Fruit fly (Drosophila melanogaster): ENCODE data around the gene Nemp.

Gene Nemp

DNA sequence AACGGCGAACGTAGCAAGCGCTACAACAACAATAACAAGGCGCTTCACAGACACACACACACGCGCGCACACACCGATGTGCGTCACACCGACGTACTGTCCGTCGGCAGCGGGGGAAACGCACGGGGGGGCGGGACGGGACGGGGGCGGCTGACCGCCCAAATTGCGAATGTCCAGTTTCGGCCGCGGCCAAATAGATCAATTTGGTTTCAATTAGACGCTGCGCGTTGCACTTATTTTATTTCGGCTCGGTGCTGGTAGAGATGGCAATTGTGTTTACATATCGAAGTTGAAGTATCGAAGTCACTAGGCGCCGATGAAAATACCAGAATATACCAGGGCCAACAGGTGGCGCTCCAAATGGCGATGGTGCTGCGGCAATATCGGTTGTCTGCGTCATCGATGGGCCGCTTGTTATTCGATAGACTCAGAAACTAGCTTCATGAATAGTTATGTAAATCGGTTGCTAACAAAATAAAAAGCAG lies 17.7 kb downstream of the Nemp start, which contains the start of gene Rok (continued):
- no peak for TF ChIP-seq CG7745 (tag; optimal IDR thresholded peaks at IDR 0.05)
- no peak for TF ChIP-seq CG16815 (GFP tag; optimal IDR thresholded peaks at IDR 0.05)
- TF ChIP-seq gcm2 (GFP tag; optimal IDR thresholded peaks at IDR 0.05): no peak
- TF ChIP-seq CG14860 (GFP tag; IDR thresholded peaks at IDR 0.05; ENCODE audit: partially characterized antibody): peak; percentile 79
- no peak for TF ChIP-seq CG18599 (GFP tag; optimal IDR thresholded peaks at IDR 0.05)
- TF ChIP-seq Dip2 (GFP tag; IDR thresholded peaks at IDR 0.05): no peak
- TF ChIP-seq CG11093 (GFP tag; IDR thresholded peaks at IDR 0.05): no peak
- no peak for TF ChIP-seq Mes4 (GFP tag; optimal IDR thresholded peaks at IDR 0.05)
- TF ChIP-seq CG34376 (GFP tag; optimal IDR thresholded peaks at IDR 0.05): no peak
- TF ChIP-seq D (optimal IDR thresholded peaks at IDR 0.05): no peak
- no peak for TF ChIP-seq D (GFP tag; optimal IDR thresholded peaks at IDR 0.05)
- TF ChIP-seq CG31224 (GFP tag; IDR thresholded peaks at IDR 0.05): no peak
- TF ChIP-seq z (GFP tag; IDR thresholded peaks at IDR 0.05): no peak
- TF ChIP-seq her (GFP tag; optimal IDR thresholded peaks at IDR 0.05): no peak
- no peak for TF ChIP-seq Ets97D (GFP tag; optimal IDR thresholded peaks at IDR 0.05)
- TF ChIP-seq Eip74EF (GFP tag; optimal IDR thresholded peaks at IDR 0.05): no peak
- no peak for TF ChIP-seq Elba2 (GFP tag; optimal IDR thresholded peaks at IDR 0.05)
- TF ChIP-seq CHES-1-like (GFP tag; optimal IDR thresholded peaks at IDR 0.05): no peak
- no peak for TF ChIP-seq Nf-YA (GFP tag; IDR thresholded peaks at IDR 0.05)
- peak; percentile 96; the same call in 2 of the 3 replicates for TF ChIP-seq CG11560 (tag; IDR thresholded peaks at IDR 0.05)
- TF ChIP-seq CG15073 (GFP tag; optimal IDR thresholded peaks at IDR 0.05): no peak
- peak; percentile 18 for TF ChIP-seq mam (GFP tag; optimal IDR thresholded peaks at IDR 0.05)
- TF ChIP-seq CG32767 (GFP tag; IDR thresholded peaks at IDR 0.05): peak; percentile 24; the same call in 1 of the 2 replicates
- TF ChIP-seq Dad (GFP tag; optimal IDR thresholded peaks at IDR 0.05): no peak
- no peak for TF ChIP-seq CG4328 (GFP tag; optimal IDR thresholded peaks at IDR 0.05)
- no peak for TF ChIP-seq CG10321 (GFP tag; IDR thresholded peaks at IDR 0.05)

DNA sequence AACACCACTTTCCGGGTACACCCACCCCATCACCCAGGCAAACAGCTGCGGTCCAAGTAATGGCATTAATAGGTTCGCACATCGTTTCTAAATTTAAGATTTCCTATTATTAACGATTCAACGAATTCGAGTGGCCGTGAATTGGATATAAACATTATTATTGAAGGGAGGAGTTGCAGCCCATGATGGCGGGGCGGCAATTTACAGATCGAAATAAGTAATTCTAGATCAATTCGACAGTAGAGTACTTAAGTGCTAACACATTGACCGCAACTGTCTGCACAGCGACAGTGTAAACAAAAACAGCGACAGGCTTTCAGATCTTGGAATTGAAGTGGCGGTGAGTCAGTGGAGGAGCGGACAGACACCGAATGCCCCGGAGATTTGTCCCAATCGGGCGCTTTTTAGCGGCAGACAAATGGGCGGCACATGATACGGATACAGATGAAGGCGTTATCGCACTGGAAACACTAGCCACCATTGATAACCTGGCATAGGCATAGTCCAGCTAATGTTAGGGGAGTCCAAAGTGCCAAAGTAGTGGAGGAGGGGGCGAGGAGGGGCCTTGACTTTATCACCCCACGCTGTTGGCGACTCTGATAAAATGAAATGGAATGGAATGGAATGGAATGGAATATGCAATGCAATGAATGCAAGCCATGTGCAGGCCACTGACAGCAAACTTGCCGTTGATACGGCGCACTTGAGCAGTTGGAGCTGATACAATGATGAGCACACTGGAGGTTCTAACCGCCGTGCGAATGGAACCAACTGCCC lies 21.4 kb downstream of the Nemp start:
- TF ChIP-seq CG9727 (GFP tag; optimal IDR thresholded peaks at IDR 0.05): peak; percentile 28
- TF ChIP-seq Eip74EF (GFP tag; optimal IDR thresholded peaks at IDR 0.05): peak in 1 of 2 experiments; percentile 68
- TF ChIP-seq kni (GFP tag; optimal IDR thresholded peaks at IDR 0.05): no peak
- TF ChIP-seq Rfx (GFP tag; IDR thresholded peaks at IDR 0.05): no peak
- TF ChIP-seq jumu (GFP tag; optimal IDR thresholded peaks at IDR 0.05): no peak
- peak; percentile 47; the same call in 1 of the 2 replicates for TF ChIP-seq CG11696 (GFP tag; IDR thresholded peaks at IDR 0.05)
- no peak for TF ChIP-seq Asciz (GFP tag; optimal IDR thresholded peaks at IDR 0.05)
- 0 out of 2 replicates have a peak, but pooled peaks have one; percentile 14 for TF ChIP-seq CG9215 (GFP tag; IDR thresholded peaks at IDR 0.05)
- peak; percentile 4 for TF ChIP-seq dmrt11E (tag; optimal IDR thresholded peaks at IDR 0.05)
- TF ChIP-seq CG10543 (GFP tag; optimal IDR thresholded peaks at IDR 0.05): no peak
- TF ChIP-seq D19A (tag; optimal IDR thresholded peaks at IDR 0.05): no peak
- no peak for TF ChIP-seq CG2129 (GFP tag; IDR thresholded peaks at IDR 0.05; ENCODE audit: partially characterized antibody)
- TF ChIP-seq Gug (GFP tag; IDR thresholded peaks at IDR 0.05): no peak
- peak; percentile 11 for TF ChIP-seq sens (GFP tag)
- no peak for TF ChIP-seq otp (GFP tag; IDR thresholded peaks at IDR 0.05)
- no peak for TF ChIP-seq Tbp (GFP tag; optimal IDR thresholded peaks at IDR 0.05)
- TF ChIP-seq Camta (GFP tag; optimal IDR thresholded peaks at IDR 0.05): no peak
- TF ChIP-seq ham (GFP tag; IDR thresholded peaks at IDR 0.05): no peak
- TF ChIP-seq Xbp1 (GFP tag; optimal IDR thresholded peaks at IDR 0.05): no peak
- no peak for TF ChIP-seq CG43689 (GFP tag; IDR thresholded peaks at IDR 0.05)
- no peak for TF ChIP-seq toy (GFP tag; IDR thresholded peaks at IDR 0.05)
- TF ChIP-seq CG11723 (GFP tag; optimal IDR thresholded peaks at IDR 0.05): no peak
- peak; percentile 22 for TF ChIP-seq twi (tag; optimal IDR thresholded peaks at IDR 0.05)
- no peak for TF ChIP-seq tna (GFP tag; IDR thresholded peaks at IDR 0.05; ENCODE audit: partially characterized antibody)
- TF ChIP-seq CG32532 (GFP tag; IDR thresholded peaks at IDR 0.05): 0 out of 2 replicates have a peak, but pooled peaks have one; percentile 9
- no peak for TF ChIP-seq CG16813 (GFP tag; IDR thresholded peaks at IDR 0.05; ENCODE audit: partially characterized antibody)

All from whole organism, embryonic.